Worm (Caenorhabditis elegans) whole organism, young adult: ENCODE data around the gene phy-2.

Source experiments
- ama-1 ChIP-seq, 3 experiments: fragments of 150-350 bp in 1 of 3; sonication (generic microtip) in 2 of 3; optimal IDR thresholded peaks; 2 replicates each; lab custom pipeline; 2014 to 2018; ENCODE audit warnings: missing biosample characterization in 2 of 3, missing genetic modification characterization in 2 of 3, missing genetic modification reagents in 2 of 3
- chd-7 ChIP-seq: sonication (generic microtip); optimal IDR thresholded peaks from 2 replicates; lab custom pipeline; 2016; ENCODE audit warnings: mild to moderate bottlenecking, missing genetic modification characterization, moderate library complexity, missing compliant biosample characterization
- hrde-1 ChIP-seq: sonication (generic microtip); optimal IDR thresholded peaks from 2 replicates; lab custom pipeline; 2016; ENCODE audit warnings: missing genetic modification characterization, mild to moderate bottlenecking, missing compliant biosample characterization, moderate library complexity, missing genotype, missing genetic modification reagents, borderline replicate concordance
- pha-4 ChIP-seq: fragments of 150-350 bp; sonication (generic microtip); optimal IDR thresholded peaks from 2 replicates; lab custom pipeline; 2014; ENCODE audit warnings: missing biosample characterization, missing genetic modification reagents, missing genetic modification characterization
- snpc-3.4 ChIP-seq: sonication (generic microtip); optimal IDR thresholded peaks from 2 replicates; lab custom pipeline; 2017; ENCODE audit warnings: missing genetic modification characterization, mild to moderate bottlenecking, missing compliant biosample characterization, antibody characterized with exemption, moderate library complexity, missing genotype, missing genetic modification reagents
- ztf-28 ChIP-seq: fragments of 200-800 bp; sonication (Bioruptor generic); IDR thresholded peaks from 2 replicates; pipeline ENCODE4 v1.3.6; 2022; ENCODE audit warnings: missing genetic modification reagents, missing genetic modification characterization, missing compliant biosample characterization

DNA sequence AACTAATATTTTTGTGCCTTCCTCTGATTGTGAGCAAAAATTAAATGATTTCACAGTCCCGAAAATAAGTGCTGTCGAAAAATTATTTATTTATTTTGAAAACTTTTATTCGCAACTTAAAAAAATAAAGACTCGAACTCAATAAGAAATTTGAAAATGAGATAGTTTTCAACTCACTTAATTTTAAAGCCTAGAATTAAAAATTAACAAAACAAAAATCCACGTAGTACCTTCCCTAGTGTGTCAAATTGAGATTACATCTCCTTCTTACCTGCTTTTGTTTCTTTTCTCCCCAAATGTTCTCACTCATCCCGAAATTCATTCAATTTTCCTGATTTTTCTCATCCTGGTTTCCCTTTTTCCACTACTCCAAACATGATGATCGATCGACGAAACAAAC is 3.5 kb upstream of the phy-2 start, which contains the start of gene F35G2.5:
- TF ChIP-seq ama-1 (optimal IDR thresholded peaks at IDR 0.05; lab: Kevin White, UChicago) (no peak), ama-1 (GFP tag; optimal IDR thresholded peaks at IDR 0.05; lab: Kevin White, UChicago) (no peak), snpc-3.4 (tag; lab: Kevin White, UChicago) (no peak), hrde-1 (tag; lab: Kevin White, UChicago) (no peak), chd-7 (tag; lab: Kevin White, UChicago) (no peak), pha-4 (tag; lab: Kevin White, UChicago) (no peak), ztf-28 (GFP tag; lab: Robert Waterston, UW) (no peak)
